Fruit fly (Drosophila melanogaster): ENCODE results near the gene Cpr65Ay.
A peak's percentile ranks its signal among the peaks of the same experiment; 100 is the strongest.

Cpr65Ay gene

DNA sequence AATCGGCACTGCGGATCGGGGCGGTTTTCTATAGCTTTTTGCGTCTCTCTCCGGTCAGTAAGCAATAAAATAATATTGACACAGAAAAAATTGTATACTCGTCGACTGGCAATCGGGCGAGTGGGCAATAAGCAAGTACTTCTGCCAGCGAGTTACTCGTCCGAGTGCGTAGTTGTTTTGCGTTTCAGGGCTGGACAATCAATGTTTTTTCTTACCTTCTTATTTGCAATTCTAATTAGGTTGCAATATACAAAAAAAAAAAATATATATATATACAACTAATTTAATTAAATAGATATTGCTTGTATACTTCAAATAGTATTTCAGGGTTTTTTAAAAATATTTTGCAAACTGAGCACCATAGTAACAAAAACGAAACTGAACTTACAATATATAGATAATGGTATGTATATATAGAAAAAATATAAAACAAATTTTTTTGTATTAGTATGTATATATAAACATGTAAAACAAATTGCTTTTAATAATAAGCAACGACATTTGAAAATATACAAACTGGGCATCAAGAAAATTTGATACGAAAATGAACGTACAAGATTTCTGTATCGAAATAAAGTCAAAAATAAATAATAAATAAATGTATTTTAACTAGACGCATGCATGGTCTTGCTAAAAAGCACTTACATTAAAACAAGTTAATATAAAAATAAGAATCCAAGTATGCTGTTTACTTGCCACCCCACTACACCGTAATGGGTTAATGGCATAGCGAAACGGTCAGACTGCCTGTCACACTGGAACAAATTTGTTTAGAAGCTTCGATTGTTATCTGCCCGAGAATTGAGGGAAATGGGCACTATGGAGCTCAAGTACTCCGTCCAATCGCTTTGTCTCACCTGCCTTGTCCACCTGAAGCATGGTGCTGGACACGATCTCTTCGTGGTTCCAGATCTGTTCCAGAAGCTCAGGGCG is 30.8 kb upstream of the Cpr65Ay start, which contains the start of the genes D19A and CG7386 (continued):
- TF ChIP-seq CG8281 (tag; optimal IDR thresholded peaks at IDR 0.05) = no peak
- peak; percentile 29 for TF ChIP-seq CG30020 (tag; optimal IDR thresholded peaks at IDR 0.05)
- no peak for TF ChIP-seq gt (GFP tag; IDR thresholded peaks at IDR 0.05)
- peak; percentile 46 for TF ChIP-seq cwo (GFP tag; optimal IDR thresholded peaks at IDR 0.05)
- peak; percentile 75 for TF ChIP-seq CG6689 (GFP tag; IDR thresholded peaks at IDR 0.05)
- TF ChIP-seq otp (GFP tag; IDR thresholded peaks at IDR 0.05) = no peak
- TF ChIP-seq PHDP (tag; optimal IDR thresholded peaks at IDR 0.05) = peak; percentile 68
- peak; percentile 59 for TF ChIP-seq lab (GFP tag; optimal IDR thresholded peaks at IDR 0.05)
- TF ChIP-seq CG12942 (GFP tag; optimal IDR thresholded peaks at IDR 0.05) = no peak
- peak; percentile 74 for TF ChIP-seq gem (tag; optimal IDR thresholded peaks at IDR 0.05)
- TF ChIP-seq vvl (GFP tag; IDR thresholded peaks at IDR 0.05) = peak; percentile 97
- no peak; the same call in 2 of the 3 replicates for TF ChIP-seq CG34224 (GFP tag; IDR thresholded peaks at IDR 0.05; ENCODE audit: partially characterized antibody)
- no peak for TF ChIP-seq Mes4 (GFP tag; optimal IDR thresholded peaks at IDR 0.05)
- TF ChIP-seq CG14014 (GFP tag; IDR thresholded peaks at IDR 0.05) = peak; percentile 63; the same call in 1 of the 2 replicates
- no peak for TF ChIP-seq mld (GFP tag; IDR thresholded peaks at IDR 0.05; ENCODE audit: partially characterized antibody)
- no peak for TF ChIP-seq Ravus (GFP tag; IDR thresholded peaks at IDR 0.05)
- TF ChIP-seq CG43689 (GFP tag; IDR thresholded peaks at IDR 0.05) = 0 out of 2 replicates have a peak, but pooled peaks have one; percentile 9
- no peak for TF ChIP-seq chinmo (GFP tag; IDR thresholded peaks at IDR 0.05; ENCODE audit: partially characterized antibody)
- peak; percentile 34 for TF ChIP-seq bcd (GFP tag; optimal IDR thresholded peaks at IDR 0.05)
- TF ChIP-seq CG16863 (GFP tag; optimal IDR thresholded peaks at IDR 0.05) = peak; percentile 32
- peak; percentile 46; the same call in 1 of the 2 replicates for TF ChIP-seq CG32772 (GFP tag; IDR thresholded peaks at IDR 0.05)
- TF ChIP-seq mirr (GFP tag; optimal IDR thresholded peaks at IDR 0.05) = peak; percentile 37
- peak; percentile 49 for TF ChIP-seq CG12659 (GFP tag; optimal IDR thresholded peaks at IDR 0.05)
- TF ChIP-seq eyg (GFP tag; optimal IDR thresholded peaks at IDR 0.05) = no peak
- no peak for TF ChIP-seq Atf3 (GFP tag; optimal IDR thresholded peaks at IDR 0.05)
- peak; percentile 36; the same call in 1 of the 2 replicates for TF ChIP-seq Atf6 (GFP tag; IDR thresholded peaks at IDR 0.05)
- TF ChIP-seq CG4707 (GFP tag; optimal IDR thresholded peaks at IDR 0.05) = no peak
- TF ChIP-seq CG17829 (tag; optimal IDR thresholded peaks at IDR 0.05) = peak; percentile 64
- peak; percentile 80 for TF ChIP-seq D19A (tag; optimal IDR thresholded peaks at IDR 0.05)
- TF ChIP-seq jing (GFP tag; optimal IDR thresholded peaks at IDR 0.05) = no peak
- TF ChIP-seq CG8388 (GFP tag; optimal IDR thresholded peaks at IDR 0.05) = peak; percentile 30
- no peak for TF ChIP-seq Deaf1 (tag; optimal IDR thresholded peaks at IDR 0.05)
- peak; percentile 74 for TF ChIP-seq CG9932 (GFP tag; IDR thresholded peaks at IDR 0.05)
- TF ChIP-seq bab2 (GFP tag; optimal IDR thresholded peaks at IDR 0.05) = peak; percentile 43
- TF ChIP-seq Eip74EF (GFP tag; optimal IDR thresholded peaks at IDR 0.05) = no peak
- TF ChIP-seq nerfin-2 (GFP tag; IDR thresholded peaks at IDR 0.05; ENCODE audit: partially characterized antibody) = no peak
- peak; percentile 21 for TF ChIP-seq nmo (GFP tag; optimal IDR thresholded peaks at IDR 0.05)
- TF ChIP-seq Nf-YC (tag; optimal IDR thresholded peaks at IDR 0.05) = peak; percentile 63
- no peak for TF ChIP-seq CrebB (tag; optimal IDR thresholded peaks at IDR 0.05)
- no peak for TF ChIP-seq Sin3A (optimal IDR thresholded peaks at IDR 0.05)
- TF ChIP-seq CG11093 (GFP tag; IDR thresholded peaks at IDR 0.05) = peak; percentile 53; the same call in 2 of the 3 replicates
- TF ChIP-seq yki (optimal IDR thresholded peaks at IDR 0.05) = no peak
- peak; percentile 83 for TF ChIP-seq sens (GFP tag)
- peak; percentile 33; the same call in 1 of the 2 replicates for TF ChIP-seq ara (GFP tag; IDR thresholded peaks at IDR 0.05)
- TF ChIP-seq CG10267 (tag; optimal IDR thresholded peaks at IDR 0.05) = peak; percentile 47
- no peak for TF ChIP-seq CG13123 (GFP tag; optimal IDR thresholded peaks at IDR 0.05)
- TF ChIP-seq Ssrp (tag; optimal IDR thresholded peaks at IDR 0.05) = peak; percentile 25
- TF ChIP-seq Sry-β (GFP tag; optimal IDR thresholded peaks at IDR 0.05) = no peak
